Worm (Caenorhabditis elegans) whole organism, early embryonic: ENCODE results near the gene rml-1.

Source experiments
- B0310.2 ChIP-seq: sonication (generic microtip); optimal IDR thresholded peaks from 2 replicates; lab custom pipeline; 2016; ENCODE audit warnings: mild to moderate bottlenecking, missing genetic modification characterization, missing compliant biosample characterization
- F13C5.2 ChIP-seq: sonication (generic microtip); optimal IDR thresholded peaks from 2 replicates; lab custom pipeline; 2017; ENCODE audit warnings: mild to moderate bottlenecking, missing genetic modification characterization, inconsistent platforms, missing compliant biosample characterization
- aly-1 ChIP-seq: sonication (generic microtip); optimal IDR thresholded peaks from 2 replicates; lab custom pipeline; 2016; ENCODE audit warnings: missing genetic modification characterization, missing compliant biosample characterization
- ama-1 ChIP-seq: fragments of 150-350 bp; optimal IDR thresholded peaks from 2 replicates; lab custom pipeline; 2014
- ceh-13 ChIP-seq: fragments of 200-800 bp; sonication (Bioruptor generic); optimal IDR thresholded peaks from 2 replicates; lab custom pipeline; 2018; ENCODE audit warnings: mild to moderate bottlenecking, missing genetic modification characterization, missing compliant biosample characterization
- ceh-36 ChIP-seq: sonication (generic microtip); optimal IDR thresholded peaks from 2 replicates; lab custom pipeline; 2016; ENCODE audit warnings: missing genetic modification characterization, inconsistent platforms, missing compliant biosample characterization
- ets-7 ChIP-seq: sonication (generic microtip); optimal IDR thresholded peaks from 2 replicates; lab custom pipeline; 2016; ENCODE audit warnings: missing genotype, missing genetic modification characterization, missing compliant biosample characterization
- flt-1 ChIP-seq: fragments of 200-800 bp; sonication (Bioruptor generic); IDR thresholded peaks from 2 replicates; pipeline ENCODE4 v1.3.6; 2022; ENCODE audit warnings: missing genetic modification characterization, missing compliant biosample characterization
- hmbx-1 ChIP-seq: sonication (generic microtip); optimal IDR thresholded peaks from 2 replicates; lab custom pipeline; 2016; ENCODE audit warnings: mild to moderate bottlenecking, missing genetic modification characterization, missing compliant biosample characterization
- hmg-4 ChIP-seq: fragments of 200-800 bp; sonication (Bioruptor generic); optimal IDR thresholded peaks from 2 replicates; lab custom pipeline; 2018; ENCODE audit warnings: mild to moderate bottlenecking, missing genetic modification characterization, missing compliant biosample characterization
- hnd-1 ChIP-seq: sonication (generic microtip); optimal IDR thresholded peaks from 2 replicates; lab custom pipeline; 2016; ENCODE audit warnings: missing genetic modification characterization, missing compliant biosample characterization
- pes-1 ChIP-seq: fragments of 200-800 bp; sonication (Bioruptor generic); IDR thresholded peaks from 2 replicates; pipeline ENCODE4 v1.3.6; 2022; ENCODE audit warnings: missing genetic modification reagents, missing genetic modification characterization, missing compliant biosample characterization
- scrt-1 ChIP-seq: fragments of 200-800 bp; sonication (Bioruptor generic); IDR thresholded peaks from 2 replicates; pipeline ENCODE4 v1.3.6; 2022; ENCODE audit warnings: missing genetic modification characterization, missing compliant biosample characterization
- sea-1 ChIP-seq: fragments of 200-800 bp; sonication (Bioruptor generic); conservative IDR thresholded peaks from 2 replicates; pipeline ENCODE4 v1.3.6; 2022; ENCODE audit warnings: missing genetic modification characterization, missing compliant biosample characterization
- tbx-11 ChIP-seq: fragments of 200-800 bp; sonication (Bioruptor generic); IDR thresholded peaks from 2 replicates; pipeline ENCODE4 v1.3.6; 2022; ENCODE audit warnings: missing genetic modification characterization, missing compliant biosample characterization
- tbx-37 ChIP-seq: fragments of 200-800 bp; sonication (Bioruptor generic); conservative IDR thresholded peaks from 2 replicates; pipeline ENCODE4 v1.3.6; 2022; ENCODE audit warnings: missing genetic modification reagents, missing genetic modification characterization, missing compliant biosample characterization
- tra-4 ChIP-seq: sonication (generic microtip); optimal IDR thresholded peaks from 2 replicates; lab custom pipeline; 2017; ENCODE audit warnings: missing genetic modification characterization, missing compliant biosample characterization

The rml-1 gene

DNA sequence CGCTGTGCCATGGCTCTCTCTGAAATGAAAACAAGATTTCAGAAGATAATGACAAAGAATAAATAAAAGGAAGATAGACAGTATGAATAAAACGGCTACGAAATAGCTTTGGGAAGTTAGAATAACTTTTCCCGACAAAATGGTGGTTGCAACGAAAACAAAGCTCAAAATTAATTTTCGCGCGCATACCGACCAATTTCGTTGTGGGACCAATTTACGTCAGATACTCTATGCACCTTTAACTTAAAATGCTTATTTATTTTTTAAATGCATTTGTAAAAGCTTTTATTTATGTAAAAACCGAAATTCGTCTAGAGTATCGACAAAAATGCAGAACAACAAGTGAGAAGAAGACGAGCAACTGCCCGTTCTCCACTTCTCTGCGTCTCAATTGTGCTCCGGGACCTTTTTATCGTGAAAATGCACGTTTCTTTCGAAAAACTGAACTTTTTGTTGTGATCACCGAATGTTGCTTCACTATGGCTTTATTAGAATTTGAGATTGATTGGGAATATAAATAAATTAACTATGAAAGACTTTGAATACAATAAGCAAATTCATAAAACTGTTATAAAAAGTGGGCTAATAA lies at the start of gene rml-1:
Gene rml-1, minus strand, starts transcription at position 19 of the 589 bp plus-strand sequence.
- no peak for TF ChIP-seq tra-4 (tag; lab: Kevin White, UChicago)
- TF ChIP-seq ama-1 (lab: Kevin White, UChicago), result peak; percentile 44
- TF ChIP-seq pes-1 (GFP tag; lab: Robert Waterston, UW), result 0 out of 2 replicates have a peak, but pooled peaks have one; percentile 10
- no peak for TF ChIP-seq hmg-4

ce11 chrIII:13780199-13780706 lies 12.4 kb upstream of the rml-1 start, which contains the start of gene pot-3:
Gene pot-3 (plus strand): TSS chrIII:13780215.
- no peak for TF ChIP-seq hmbx-1 (tag; lab: Kevin White, UChicago)
- TF ChIP-seq ama-1 (lab: Kevin White, UChicago), result no peak
- peak; percentile 27 for TF ChIP-seq ceh-36
- TF ChIP-seq ets-7 (tag; lab: Kevin White, UChicago), result no peak
- no peak for TF ChIP-seq hnd-1 (tag; lab: Kevin White, UChicago)
- no peak for TF ChIP-seq scrt-1 (GFP tag; lab: Robert Waterston, UW)
- no peak for TF ChIP-seq sea-1 (GFP tag; lab: Robert Waterston, UW)
- TF ChIP-seq pes-1 (GFP tag; lab: Robert Waterston, UW), result no peak
- TF ChIP-seq tbx-11 (GFP tag; lab: Robert Waterston, UW), result no peak
- no peak for TF ChIP-seq flt-1 (GFP tag; lab: Robert Waterston, UW)
- peak; percentile 41 for TF ChIP-seq hmg-4
- TF ChIP-seq B0310.2 (tag; lab: Kevin White, UChicago), result peak; percentile 11

- TF ChIP-seq hnd-1 (tag; lab: Kevin White, UChicago) (no peak), ama-1 (lab: Kevin White, UChicago) (no peak), hmbx-1 (tag; lab: Kevin White, UChicago) (no peak), ceh-13 (no peak), scrt-1 (GFP tag; lab: Robert Waterston, UW) (no peak), tbx-37 (no peak), ceh-36 (no peak), F13C5.2 (tag; lab: Kevin White, UChicago) (no peak), flt-1 (GFP tag; lab: Robert Waterston, UW) (no peak), hmg-4 (no peak), aly-1 (tag; lab: Kevin White, UChicago) (no peak), tra-4 (tag; lab: Kevin White, UChicago) (no peak), sea-1 (GFP tag; lab: Robert Waterston, UW) (no peak), tbx-11 (GFP tag; lab: Robert Waterston, UW) (no peak), pes-1 (GFP tag; lab: Robert Waterston, UW) (no peak), ets-7 (tag; lab: Kevin White, UChicago) (no peak)
Measured at ce11 chrIII:13779360-13780093, 11.6 kb upstream of the rml-1 start.

ce11 chrIII:13778816-13779215 lies 10.9 kb upstream of the rml-1 start:
- TF ChIP-seq B0310.2 (tag; lab: Kevin White, UChicago), result no peak
- no peak for TF ChIP-seq ceh-13
- no peak for TF ChIP-seq ceh-36
- no peak for TF ChIP-seq F13C5.2 (tag; lab: Kevin White, UChicago)
- TF ChIP-seq aly-1 (tag; lab: Kevin White, UChicago), result no peak
- no peak for TF ChIP-seq sea-1 (GFP tag; lab: Robert Waterston, UW)
- no peak for TF ChIP-seq ets-7 (tag; lab: Kevin White, UChicago)
- TF ChIP-seq hmbx-1 (tag; lab: Kevin White, UChicago), result no peak
- no peak for TF ChIP-seq tbx-37
- no peak for TF ChIP-seq hmg-4
- TF ChIP-seq flt-1 (GFP tag; lab: Robert Waterston, UW), result no peak

ce11 chrIII:13772876-13773275 lies 5.0 kb upstream of the rml-1 start, which contains the start of gene mdt-29:
Gene mdt-29 (plus strand): TSS chrIII:13773176.
- no peak for TF ChIP-seq ceh-36
- no peak for TF ChIP-seq hnd-1 (tag; lab: Kevin White, UChicago)
- TF ChIP-seq scrt-1 (GFP tag; lab: Robert Waterston, UW), result no peak
- TF ChIP-seq F13C5.2 (tag; lab: Kevin White, UChicago), result no peak
- no peak for TF ChIP-seq flt-1 (GFP tag; lab: Robert Waterston, UW)
- TF ChIP-seq ceh-13, result no peak
- no peak for TF ChIP-seq hmg-4
- TF ChIP-seq tbx-11 (GFP tag; lab: Robert Waterston, UW), result no peak
- no peak for TF ChIP-seq ets-7 (tag; lab: Kevin White, UChicago)
- TF ChIP-seq tbx-37, result no peak
- no peak for TF ChIP-seq sea-1 (GFP tag; lab: Robert Waterston, UW)
- no peak for TF ChIP-seq hmbx-1 (tag; lab: Kevin White, UChicago)
- TF ChIP-seq B0310.2 (tag; lab: Kevin White, UChicago), result no peak
- no peak for TF ChIP-seq aly-1 (tag; lab: Kevin White, UChicago)
- no peak for TF ChIP-seq ama-1 (lab: Kevin White, UChicago)

- no peak for TF ChIP-seq flt-1 (GFP tag; lab: Robert Waterston, UW)
- TF ChIP-seq hmbx-1 (tag; lab: Kevin White, UChicago), result no peak
- TF ChIP-seq pes-1 (GFP tag; lab: Robert Waterston, UW), result no peak
- TF ChIP-seq ets-7 (tag; lab: Kevin White, UChicago), result no peak
- TF ChIP-seq ceh-13, result no peak
- TF ChIP-seq sea-1 (GFP tag; lab: Robert Waterston, UW), result no peak
- no peak for TF ChIP-seq tra-4 (tag; lab: Kevin White, UChicago)
- no peak for TF ChIP-seq scrt-1 (GFP tag; lab: Robert Waterston, UW)
- no peak for TF ChIP-seq tbx-11 (GFP tag; lab: Robert Waterston, UW)
- TF ChIP-seq aly-1 (tag; lab: Kevin White, UChicago), result no peak
- TF ChIP-seq F13C5.2 (tag; lab: Kevin White, UChicago), result no peak
- TF ChIP-seq ceh-36, result no peak
- no peak for TF ChIP-seq tbx-37
- no peak for TF ChIP-seq hnd-1 (tag; lab: Kevin White, UChicago)
- TF ChIP-seq hmg-4, result no peak
- TF ChIP-seq B0310.2 (tag; lab: Kevin White, UChicago), result no peak
- TF ChIP-seq ama-1 (lab: Kevin White, UChicago), result no peak
Measured at ce11 chrIII:13771145-13771544, 3.3 kb upstream of the rml-1 start, which contains the start of the genes cyk-4 and pdr-1. Gene cyk-4 (minus strand): TSS chrIII:13771224. Gene pdr-1 (plus strand): TSS chrIII:13771513.
